Fruit fly (Drosophila melanogaster) S2 (cell line): ENCODE data around the gene CG6654.

Experiments
- CG8478 ChIP-seq: fragments of >200 bp; optimal IDR thresholded peaks from 2 replicates; lab custom pipeline; 2018
- CTCF ChIP-seq, 2 experiments: fragments of >200 bp; optimal IDR thresholded peaks; 2 replicates each; lab custom pipeline; 2018

DNA sequence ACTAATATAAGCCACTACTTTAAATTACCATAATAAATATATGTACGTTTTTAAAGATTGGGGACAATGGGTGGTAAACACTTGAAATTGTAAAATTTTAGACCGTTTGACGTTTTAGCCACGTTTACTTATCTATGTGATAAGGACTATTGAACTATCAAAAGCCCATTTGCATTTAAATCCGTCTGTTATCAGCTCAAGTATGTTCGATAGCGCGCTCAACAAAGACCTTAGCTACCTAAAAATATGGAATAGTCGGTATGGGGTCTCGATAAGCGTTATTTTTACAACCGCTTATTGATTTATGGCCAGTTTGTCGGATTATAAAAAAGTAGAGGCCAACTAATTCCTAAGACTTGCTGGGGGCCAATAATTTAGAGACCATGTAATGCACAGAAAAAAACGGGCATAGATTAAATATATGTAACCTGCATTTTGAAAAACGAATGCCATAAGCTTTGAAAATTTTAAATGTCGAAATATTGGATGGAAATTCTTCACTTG is 18.2 kb upstream of the CG6654 start:
- no peak for TF ChIP-seq CTCF (optimal IDR thresholded peaks at IDR 0.05; lab: Kevin White, UChicago)
- TF ChIP-seq CG8478 = no peak
